Fruit fly (Drosophila melanogaster) whole organism, wandering third instar larva: ENCODE data around the gene CG4440.

Experiments used
- HLH106 ChIP-seq: fragments of 200-800 bp; optimal IDR thresholded peaks from 3 replicates; lab custom pipeline; 2019; ENCODE audit warnings: missing biosample characterization, mild to moderate bottlenecking, missing genetic modification characterization, moderate library complexity
- psq ChIP-seq: fragments of 200-800 bp; sonication (Bioruptor generic); optimal IDR thresholded peaks from 3 replicates; lab custom pipeline; 2017; ENCODE audit warnings: missing biosample characterization, mild to moderate bottlenecking, missing genetic modification characterization, moderate library complexity

dm6 chr2L:16287006-16287601, 42.6 kb upstream of the CG4440 start:
- TF ChIP-seq HLH106 (tag; lab: Kevin White, UChicago) (no peak), psq (GFP tag; lab: Kevin White, UChicago) (no peak)
